Worm (Caenorhabditis elegans): Measurements from ENCODE around the gene col-174.
A peak's percentile ranks its signal among the peaks of the same experiment; 100 is the strongest.

col-174 gene

ce11 chrX:7558928-7559455, 12.4 kb downstream of the col-174 start, which contains the start of the genes PDB1.1 and F08C6.5:
Gene PDB1.1, minus strand, starts transcription at chrX:7559085.
Gene F08C6.5, plus strand, starts transcription at chrX:7559405.
- no peak for TF ChIP-seq ceh-45 (GFP tag; IDR thresholded peaks at IDR 0.05)
- TF ChIP-seq elt-2 (tag; optimal IDR thresholded peaks at IDR 0.05), result peak; percentile 33
- no peak for TF ChIP-seq ceh-18 (tag; optimal IDR thresholded peaks at IDR 0.05)
- no peak for TF ChIP-seq gmeb-2 (tag; optimal IDR thresholded peaks at IDR 0.05)

ce11 chrX:7561972-7562371, 15.4 kb downstream of the col-174 start:
- TF ChIP-seq ahr-1 (tag; optimal IDR thresholded peaks at IDR 0.05) (no peak), ztf-16 (tag; optimal IDR thresholded peaks at IDR 0.05) (no peak), pax-1 (tag; optimal IDR thresholded peaks at IDR 0.05) (no peak), che-1 (tag; optimal IDR thresholded peaks at IDR 0.05) (no peak), hlh-6 (tag; optimal IDR thresholded peaks at IDR 0.05) (no peak), lim-6 (tag; optimal IDR thresholded peaks at IDR 0.05) (no peak), ceh-30 (tag; optimal IDR thresholded peaks at IDR 0.05) (no peak), ceh-14 (tag; optimal IDR thresholded peaks at IDR 0.05) (no peak)

DNA sequence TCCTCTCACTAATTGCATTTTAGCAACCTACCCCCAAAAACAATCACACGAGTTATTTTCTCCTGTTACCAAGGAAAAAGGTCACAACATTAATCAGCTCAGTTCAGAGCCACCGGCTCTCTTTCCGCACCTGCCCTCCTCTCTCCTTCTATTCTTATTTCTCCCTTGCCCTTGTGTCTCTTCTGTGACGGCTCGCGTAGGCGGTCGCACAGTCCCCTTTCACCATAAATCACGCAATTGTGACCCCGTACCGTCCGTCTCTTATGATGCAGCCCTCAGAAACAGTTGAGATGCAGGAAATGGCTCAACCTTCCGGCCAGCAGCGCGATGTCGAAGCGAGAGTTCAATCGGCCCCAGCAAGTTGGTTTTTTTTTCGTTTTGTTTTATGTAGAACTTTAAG, 16.0 kb downstream of the col-174 start, which contains the start of gene sto-1:
Gene sto-1, plus strand, starts transcription at position 200 of the 400 bp plus-strand sequence.
- TF ChIP-seq fkh-6 (tag; optimal IDR thresholded peaks at IDR 0.05) (peak; percentile 37), nhr-232 (tag; optimal IDR thresholded peaks at IDR 0.05) (peak; percentile 5), ref-2 (tag; optimal IDR thresholded peaks at IDR 0.05) (peak; percentile 38), pha-4 (tag; optimal IDR thresholded peaks at IDR 0.05) (no peak), fax-1 (tag; optimal IDR thresholded peaks at IDR 0.05) (no peak), C08G9.2 (tag; optimal IDR thresholded peaks at IDR 0.05) (peak; percentile 46), tbx-2 (tag; optimal IDR thresholded peaks at IDR 0.05) (peak; percentile 12), ceh-31 (tag; optimal IDR thresholded peaks at IDR 0.05) (peak; percentile 4), hlh-6 (tag; optimal IDR thresholded peaks at IDR 0.05) (peak; percentile 59)

DNA sequence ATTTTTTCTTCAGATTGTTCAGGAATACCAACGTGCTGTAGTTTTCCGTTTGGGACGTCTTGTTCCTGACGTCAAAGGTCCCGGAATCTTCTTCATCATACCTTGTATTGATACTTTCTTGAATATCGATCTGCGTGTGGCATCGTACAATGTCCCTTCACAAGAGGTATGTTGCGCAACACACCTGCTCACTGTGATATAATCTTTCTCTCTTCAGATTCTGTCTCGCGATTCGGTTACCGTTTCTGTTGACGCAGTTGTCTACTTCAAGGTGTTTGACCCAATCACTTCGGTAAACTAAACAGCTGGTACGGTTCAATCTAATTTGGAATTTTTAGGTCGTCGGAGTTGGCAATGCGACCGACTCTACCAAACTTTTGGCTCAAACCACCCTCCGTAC, 16.8 kb downstream of the col-174 start:
- TF ChIP-seq pag-3 (tag; optimal IDR thresholded peaks at IDR 0.05; ENCODE audit: borderline replicate concordance), result no peak

- TF ChIP-seq rnt-1 (tag; optimal IDR thresholded peaks at IDR 0.05) (no peak), tbx-2 (tag; optimal IDR thresholded peaks at IDR 0.05) (peak; percentile 4)
Observed at ce11 chrX:7565005-7565404, 18.4 kb downstream of the col-174 start, which contains the start of gene vps-52. Gene vps-52, plus strand, starts transcription at chrX:7565323.

- no peak for TF ChIP-seq unc-55 (GFP tag; optimal IDR thresholded peaks at IDR 0.05)
- TF ChIP-seq ceh-14 (tag; optimal IDR thresholded peaks at IDR 0.05), result no peak
- TF ChIP-seq unc-86 (tag; optimal IDR thresholded peaks at IDR 0.05), result no peak
- TF ChIP-seq fax-1 (tag; optimal IDR thresholded peaks at IDR 0.05), result no peak
- TF ChIP-seq unc-3 (GFP tag; conservative IDR thresholded peaks at IDR 0.05), result no peak
- no peak for TF ChIP-seq unc-3 (tag; optimal IDR thresholded peaks at IDR 0.05)
- no peak for TF ChIP-seq nfya-1 (tag; optimal IDR thresholded peaks at IDR 0.05)
- no peak for TF ChIP-seq pha-4 (tag; optimal IDR thresholded peaks at IDR 0.05)
- no peak for TF ChIP-seq K09A11.1 (tag; optimal IDR thresholded peaks at IDR 0.05; ENCODE audit: insufficient read depth)
- no peak for TF ChIP-seq ztf-16 (tag; optimal IDR thresholded peaks at IDR 0.05)
- no peak for TF ChIP-seq eyg-1 (tag; optimal IDR thresholded peaks at IDR 0.05)
- TF ChIP-seq ceh-34 (tag; optimal IDR thresholded peaks at IDR 0.05), result no peak
- no peak for TF ChIP-seq lin-11 (tag; optimal IDR thresholded peaks at IDR 0.05)
- TF ChIP-seq hlh-6 (tag; optimal IDR thresholded peaks at IDR 0.05), result no peak
Observed at ce11 chrX:7568684-7569289, 22.2 kb downstream of the col-174 start.
